Worm (Caenorhabditis elegans): Measurements from ENCODE around the gene rps-30.

ce11 chrV:7778999-7779398 is 2.6 kb downstream of the rps-30 start:
- TF ChIP-seq alr-1 (tag; optimal IDR thresholded peaks at IDR 0.05; ENCODE audit: borderline replicate concordance) (no peak), nhr-28 (tag; optimal IDR thresholded peaks at IDR 0.05) (no peak), nhr-12 (tag; optimal IDR thresholded peaks at IDR 0.05) (no peak)

Measured in whole organism, L1 larva.